Fruit fly (Drosophila melanogaster) S2 (cell line): ENCODE results near the gene CG13362.

Experiments used
- CG8478 ChIP-seq: fragments of >200 bp; optimal IDR thresholded peaks from 2 replicates; lab custom pipeline; 2018
- CTCF ChIP-seq, 2 experiments: fragments of >200 bp; optimal IDR thresholded peaks; 2 replicates each; lab custom pipeline; 2018

DNA sequence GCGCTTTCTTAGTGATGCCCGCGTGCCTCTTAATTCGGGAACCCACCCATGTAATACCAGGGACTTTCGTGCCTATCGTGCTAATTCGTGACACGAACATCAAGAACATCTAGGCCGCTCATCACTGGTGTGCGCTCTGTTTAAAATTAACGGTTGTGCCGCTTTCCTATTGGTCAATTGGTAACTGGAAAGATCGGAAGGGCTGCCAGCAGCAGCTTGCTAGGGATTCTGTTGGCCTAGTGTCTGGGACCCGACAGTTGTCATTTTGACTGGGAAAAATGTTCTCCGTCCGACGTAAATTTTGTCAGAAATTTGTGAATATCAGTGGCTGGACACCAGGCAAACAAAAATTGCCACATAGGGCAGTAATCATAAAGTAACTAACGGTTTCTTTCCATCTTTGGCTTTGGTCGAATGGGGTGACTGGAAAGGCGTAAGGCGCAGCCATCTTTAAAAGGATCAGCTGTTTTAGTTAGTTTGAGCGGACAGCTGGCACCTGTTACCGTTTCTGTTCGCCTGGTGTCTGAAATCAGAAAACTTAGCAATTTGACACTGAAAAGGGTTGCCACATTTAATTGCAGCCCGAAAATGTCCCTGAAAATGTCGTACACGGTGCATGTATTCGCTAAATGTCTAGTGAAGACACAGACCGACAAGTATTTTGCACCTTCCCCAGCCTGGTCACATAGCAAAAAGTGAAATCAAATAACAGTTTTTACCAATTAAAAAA is 8.0 kb upstream of the CG13362 start, which contains the start of gene CG5273:
- TF ChIP-seq CG8478 (lab: Kevin White, UChicago) = no peak
- TF ChIP-seq CTCF (optimal IDR thresholded peaks at IDR 0.05; lab: Kevin White, UChicago) = peak; percentile 60 to 68
